Worm (Caenorhabditis elegans) whole organism, mixed stage, embryonic: ENCODE data around the gene K09F6.6.

ENCODE experiments used
- M03D4.4 ChIP-seq: sonication (generic microtip); optimal IDR thresholded peaks from 2 replicates; lab custom pipeline; 2017; ENCODE audit warnings: mild to moderate bottlenecking, missing genetic modification characterization, missing compliant biosample characterization
- bed-3 ChIP-seq: fragments of 200-800 bp; sonication (Bioruptor generic); optimal IDR thresholded peaks from 3 replicates; lab custom pipeline; 2018; ENCODE audit warnings: mild to moderate bottlenecking, missing genetic modification characterization, moderate library complexity, missing compliant biosample characterization
- blmp-1 ChIP-seq: fragments of 150-350 bp; optimal IDR thresholded peaks from 2 replicates; lab custom pipeline; 2014; ENCODE audit warnings: missing biosample characterization, missing genetic modification characterization
- ceh-39 ChIP-seq: fragments of 150-350 bp; optimal IDR thresholded peaks from 2 replicates; lab custom pipeline; 2014; ENCODE audit warnings: missing biosample characterization, missing genetic modification characterization
- ceh-43 ChIP-seq: fragments of 200-800 bp; sonication (Bioruptor generic); optimal IDR thresholded peaks from 2 replicates; lab custom pipeline; 2018; ENCODE audit warnings: mild to moderate bottlenecking, missing genetic modification characterization, moderate library complexity, missing compliant biosample characterization
- ceh-83 ChIP-seq: fragments of 200-800 bp; sonication (Bioruptor generic); optimal IDR thresholded peaks from 2 replicates; lab custom pipeline; 2018; ENCODE audit warnings: mild to moderate bottlenecking, missing genetic modification characterization, missing compliant biosample characterization
- ces-1 ChIP-seq: fragments of 150-350 bp; optimal IDR thresholded peaks from 2 replicates; lab custom pipeline; 2014; ENCODE audit warnings: missing biosample characterization, missing genetic modification reagents, missing genetic modification characterization
- cnd-1 ChIP-seq: fragments of 200-800 bp; sonication (Bioruptor generic); optimal IDR thresholded peaks from 2 replicates; lab custom pipeline; 2018; ENCODE audit warnings: mild to moderate bottlenecking, missing genetic modification characterization, missing compliant biosample characterization
- drap-1 ChIP-seq: fragments of 200-800 bp; sonication (Bioruptor generic); optimal IDR thresholded peaks from 3 replicates; lab custom pipeline; 2018; ENCODE audit warnings: mild to moderate bottlenecking, missing genetic modification characterization, missing compliant biosample characterization
- elt-1 ChIP-seq: sonication (generic microtip); optimal IDR thresholded peaks from 2 replicates; lab custom pipeline; 2017; ENCODE audit warnings: missing genetic modification characterization, mild to moderate bottlenecking, missing compliant biosample characterization, antibody characterized with exemption, moderate library complexity, borderline replicate concordance; ENCODE audit not compliant: insufficient read depth
- elt-3 ChIP-seq: fragments of 150-350 bp; optimal IDR thresholded peaks from 2 replicates; lab custom pipeline; 2014; ENCODE audit warnings: missing biosample characterization, missing genetic modification characterization
- flh-1 ChIP-seq: fragments of 200-800 bp; sonication (Bioruptor generic); optimal IDR thresholded peaks from 2 replicates; lab custom pipeline; 2018; ENCODE audit warnings: mild to moderate bottlenecking, missing genetic modification characterization, moderate library complexity, missing compliant biosample characterization
- ham-2 ChIP-seq: fragments of 200-800 bp; sonication (Bioruptor generic); optimal IDR thresholded peaks from 2 replicates; lab custom pipeline; 2018; ENCODE audit warnings: mild to moderate bottlenecking, missing genetic modification characterization, missing compliant biosample characterization
- hlh-1 ChIP-seq: fragments of 150-350 bp; optimal IDR thresholded peaks from 2 replicates; lab custom pipeline; 2014; ENCODE audit warnings: missing biosample characterization, missing genetic modification reagents, missing genetic modification characterization
- lin-13 ChIP-seq: fragments of 150-350 bp; optimal IDR thresholded peaks from 2 replicates; lab custom pipeline; 2014; ENCODE audit warnings: missing biosample characterization, missing genetic modification characterization
- lin-32 ChIP-seq: fragments of 200-800 bp; sonication (Bioruptor generic); optimal IDR thresholded peaks from 2 replicates; lab custom pipeline; 2018; ENCODE audit warnings: mild to moderate bottlenecking, missing genetic modification characterization, missing compliant biosample characterization
- lsy-2 ChIP-seq: fragments of 150-350 bp; optimal IDR thresholded peaks from 2 replicates; lab custom pipeline; 2014; ENCODE audit warnings: missing biosample characterization, missing genetic modification characterization
- mep-1 ChIP-seq: fragments of 150-350 bp; optimal IDR thresholded peaks from 2 replicates; lab custom pipeline; 2017; ENCODE audit warnings: missing biosample characterization, missing genetic modification reagents, missing genetic modification characterization, inconsistent platforms
- mls-2 ChIP-seq: sonication (generic microtip); optimal IDR thresholded peaks from 2 replicates; lab custom pipeline; 2016; ENCODE audit warnings: mild to moderate bottlenecking, missing genetic modification characterization, moderate library complexity, missing compliant biosample characterization
- nhr-12 ChIP-seq: fragments of 150-350 bp; optimal IDR thresholded peaks from 2 replicates; lab custom pipeline; 2014; ENCODE audit warnings: missing biosample characterization, missing genetic modification characterization
- nhr-2 ChIP-seq: fragments of 150-350 bp; optimal IDR thresholded peaks from 2 replicates; lab custom pipeline; 2014; ENCODE audit warnings: missing biosample characterization, missing genetic modification characterization
- pha-4 ChIP-seq: fragments of 150-350 bp; optimal IDR thresholded peaks from 2 replicates; lab custom pipeline; 2018; ENCODE audit warnings: missing biosample characterization, missing genetic modification reagents, missing genetic modification characterization
- snpc-4 ChIP-seq: fragments of 150-350 bp; optimal IDR thresholded peaks from 2 replicates; lab custom pipeline; 2014; ENCODE audit warnings: missing biosample characterization, missing genetic modification characterization
- sptf-1 ChIP-seq: sonication (generic microtip); optimal IDR thresholded peaks from 2 replicates; lab custom pipeline; 2017; ENCODE audit warnings: mild to moderate bottlenecking, missing genetic modification characterization, moderate library complexity, missing compliant biosample characterization
- unc-62 ChIP-seq: fragments of 150-350 bp; optimal IDR thresholded peaks from 2 replicates; lab custom pipeline; 2014; ENCODE audit warnings: missing biosample characterization, missing genetic modification reagents, missing genetic modification characterization
- ztf-11 ChIP-seq: fragments of 150-350 bp; optimal IDR thresholded peaks from 2 replicates; lab custom pipeline; 2014; ENCODE audit warnings: missing biosample characterization, missing genetic modification characterization

The K09F6.6 gene

DNA sequence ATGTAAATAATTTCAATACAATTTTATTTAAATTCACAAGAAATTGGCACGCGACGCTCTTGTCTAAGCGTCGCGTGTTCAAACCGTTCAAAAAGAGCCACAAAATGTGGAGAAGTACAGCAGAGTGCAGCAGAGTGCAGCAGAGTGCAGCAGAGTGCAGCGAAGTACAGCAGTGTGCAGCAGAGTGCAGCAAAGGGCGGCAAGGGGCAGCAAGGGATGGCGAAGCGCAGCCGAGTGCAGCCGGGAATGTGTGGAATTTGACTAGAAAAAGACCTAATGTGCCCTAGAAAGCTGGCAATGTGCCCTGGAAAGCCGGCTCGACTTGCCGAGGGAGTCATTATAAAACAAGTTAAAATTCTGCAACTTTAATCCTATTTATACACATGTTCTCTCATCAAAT is at the start of gene K09F6.6:
K09F6.6 (minus strand) TSS at position 43 of the 400 bp plus-strand sequence.
- TF ChIP-seq ceh-83 (GFP tag; lab: Kevin White, UChicago) (no peak), cnd-1 (tag; lab: Kevin White, UChicago) (no peak), lin-13 (tag; lab: Kevin White, UChicago) (no peak), elt-3 (tag; lab: Kevin White, UChicago) (no peak), sptf-1 (tag; lab: Kevin White, UChicago) (no peak), hlh-1 (no peak)

- TF ChIP-seq elt-3 (tag; lab: Kevin White, UChicago) (no peak), unc-62 (GFP tag; lab: Kevin White, UChicago) (no peak), ces-1 (GFP tag; lab: Kevin White, UChicago) (no peak), mls-2 (tag; lab: Kevin White, UChicago) (no peak), ztf-11 (tag; lab: Kevin White, UChicago) (no peak), hlh-1 (no peak)
These were observed 45.9 kb upstream of the K09F6.6 start, which contains the start of gene ZK1240.11 for ce11 chrII:2324956-2325355. Gene ZK1240.11 (plus strand): TSS chrII:2325256.

ce11 chrII:2322857-2323518 is 43.9 kb upstream of the K09F6.6 start, which contains the start of the genes ZK1240.6 and ZK1240.2:
Gene ZK1240.6 (minus strand): TSS chrII:2322907.
Gene ZK1240.2 (plus strand): TSS chrII:2323376.
- TF ChIP-seq mep-1 (tag; lab: Kevin White, UChicago), result no peak
- no peak for TF ChIP-seq ces-1 (GFP tag; lab: Kevin White, UChicago)
- no peak for TF ChIP-seq lin-32 (GFP tag; lab: Kevin White, UChicago)
- TF ChIP-seq drap-1, result no peak
- no peak for TF ChIP-seq mls-2 (tag; lab: Kevin White, UChicago)
- TF ChIP-seq snpc-4, result no peak
- no peak for TF ChIP-seq lsy-2 (tag; lab: Kevin White, UChicago)
- no peak for TF ChIP-seq M03D4.4

- TF ChIP-seq elt-3 (tag; lab: Kevin White, UChicago), result no peak
These were observed 41.0 kb upstream of the K09F6.6 start, which contains the start of gene ZK1240.3 for ce11 chrII:2320097-2320496. Gene ZK1240.3 (plus strand): TSS chrII:2320334.

ce11 chrII:2317883-2318357 is 38.8 kb upstream of the K09F6.6 start, which contains the start of the genes ZK1240.5 and ZK1240.9:
Gene ZK1240.5 (minus strand): TSS chrII:2317933.
Gene ZK1240.9 (plus strand): TSS chrII:2318189.
- no peak for TF ChIP-seq lin-13 (tag; lab: Kevin White, UChicago)
- TF ChIP-seq M03D4.4, result no peak
- TF ChIP-seq elt-1 (tag; lab: Kevin White, UChicago), result no peak
- TF ChIP-seq lin-32 (GFP tag; lab: Kevin White, UChicago), result no peak
- TF ChIP-seq pha-4 (tag; lab: Kevin White, UChicago), result no peak
- no peak for TF ChIP-seq sptf-1 (tag; lab: Kevin White, UChicago)
- no peak for TF ChIP-seq ham-2
- no peak for TF ChIP-seq nhr-12 (tag; lab: Kevin White, UChicago)
- no peak for TF ChIP-seq unc-62 (GFP tag; lab: Kevin White, UChicago)
- no peak for TF ChIP-seq elt-3 (tag; lab: Kevin White, UChicago)
- TF ChIP-seq nhr-2 (tag; lab: Kevin White, UChicago), result no peak
- TF ChIP-seq ceh-39 (tag; lab: Kevin White, UChicago), result no peak
- no peak for TF ChIP-seq ceh-43 (GFP tag; lab: Kevin White, UChicago)
- no peak for TF ChIP-seq hlh-1
- no peak for TF ChIP-seq flh-1 (GFP tag; lab: Kevin White, UChicago)

DNA sequence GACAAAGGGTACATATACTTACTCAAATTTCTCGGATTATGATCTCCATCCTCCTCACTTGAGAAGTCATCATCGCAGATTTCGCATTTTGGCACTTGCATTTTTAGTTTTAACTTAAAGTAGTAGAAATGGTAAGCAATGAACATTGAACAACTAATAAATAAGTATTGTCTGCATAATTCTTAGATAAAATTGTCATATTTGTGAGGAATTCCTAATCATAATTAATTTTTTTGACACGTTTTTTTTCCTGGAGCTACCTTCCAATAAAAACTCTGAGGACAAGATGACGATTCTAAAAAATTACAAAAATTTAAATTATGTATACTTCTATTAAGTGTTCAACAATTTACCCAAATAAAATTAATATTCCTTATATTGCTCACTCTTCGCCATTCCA is 33.6 kb upstream of the K09F6.6 start, which contains the start of the genes trim-21 and B0281.1:
trim-21 (minus strand) TSS at position 101 of the 400 bp plus-strand sequence.
B0281.1 (plus strand) TSS at position 321 of the 400 bp plus-strand sequence.
- no peak for TF ChIP-seq sptf-1 (tag; lab: Kevin White, UChicago)
- TF ChIP-seq ceh-83 (GFP tag; lab: Kevin White, UChicago), result no peak

ce11 chrII:2306741-2307140 is 27.6 kb upstream of the K09F6.6 start, which contains the start of gene B0281.3:
Gene B0281.3 (plus strand): TSS chrII:2307041.
- no peak for TF ChIP-seq cnd-1 (tag; lab: Kevin White, UChicago)
- no peak for TF ChIP-seq ceh-43 (GFP tag; lab: Kevin White, UChicago)
- TF ChIP-seq elt-3 (tag; lab: Kevin White, UChicago), result no peak
- no peak for TF ChIP-seq blmp-1 (tag; lab: Kevin White, UChicago)
- TF ChIP-seq bed-3 (GFP tag; lab: Kevin White, UChicago), result no peak
- TF ChIP-seq flh-1 (GFP tag; lab: Kevin White, UChicago), result no peak
- TF ChIP-seq mep-1 (tag; lab: Kevin White, UChicago), result no peak
- TF ChIP-seq pha-4 (tag; lab: Kevin White, UChicago), result no peak
